Worm (Caenorhabditis elegans) whole organism, mixed stage, embryonic: ENCODE measurements around the gene W08F4.13.

ENCODE experiments used
- pha-4 ChIP-seq: fragments of 150-350 bp; optimal IDR thresholded peaks from 2 replicates; lab custom pipeline; 2018; ENCODE audit warnings: missing biosample characterization, missing genetic modification reagents, missing genetic modification characterization
- sptf-1 ChIP-seq: sonication (generic microtip); optimal IDR thresholded peaks from 2 replicates; lab custom pipeline; 2017; ENCODE audit warnings: mild to moderate bottlenecking, missing genetic modification characterization, moderate library complexity, missing compliant biosample characterization

DNA sequence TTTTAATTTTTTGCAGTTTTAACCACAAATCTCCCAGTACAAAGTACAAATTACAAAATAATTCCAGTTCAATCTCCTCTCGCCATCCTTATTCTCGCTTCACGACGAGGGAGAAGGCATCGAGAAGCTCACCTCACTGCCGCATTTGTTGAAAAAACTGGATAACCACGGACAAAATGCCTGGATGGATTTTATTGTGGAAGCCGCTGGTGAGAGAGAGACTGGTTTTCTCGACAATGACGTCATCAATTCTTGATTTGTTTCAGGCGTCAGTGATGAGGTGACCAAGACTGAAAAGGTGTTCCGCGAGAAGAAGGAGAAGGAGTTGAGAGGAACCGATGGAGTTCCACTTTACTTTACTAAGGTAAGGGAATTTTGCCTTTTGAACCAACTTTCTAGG is 35.1 kb upstream of the W08F4.13 start:
- TF ChIP-seq pha-4 (tag; lab: Kevin White, UChicago) (no peak), sptf-1 (tag; lab: Kevin White, UChicago) (no peak)
